Fruit fly (Drosophila melanogaster) whole organism, prepupa: Measurements from ENCODE around the gene CG17732.

Experiments
- CG3032 ChIP-seq: fragments of 200-800 bp; optimal IDR thresholded peaks from 2 replicates; lab custom pipeline; 2019; ENCODE audit warnings: missing biosample characterization, mild to moderate bottlenecking, missing genetic modification characterization, moderate library complexity
- CG4318 ChIP-seq: fragments of 200-800 bp; sonication (Bioruptor generic); optimal IDR thresholded peaks from 3 replicates; lab custom pipeline; 2017; ENCODE audit warnings: missing biosample characterization, mild to moderate bottlenecking, missing genetic modification characterization
- CG6792 ChIP-seq: fragments of 200-800 bp; sonication (Bioruptor generic); optimal IDR thresholded peaks from 3 replicates; lab custom pipeline; 2016; ENCODE audit warnings: missing biosample characterization, missing genetic modification characterization
- CG8119 ChIP-seq: fragments of 200-800 bp; sonication (Bioruptor generic); IDR thresholded peaks from 3 replicates; pipeline ENCODE4 v1.3.6; 2022; ENCODE audit warnings: missing biosample characterization, missing genetic modification characterization
- OdsH ChIP-seq: fragments of 200-800 bp; sonication (Bioruptor generic); optimal IDR thresholded peaks from 3 replicates; lab custom pipeline; 2016; ENCODE audit warnings: missing biosample characterization, missing genetic modification characterization
- Sox102F ChIP-seq: fragments of 200-800 bp; sonication (Bioruptor generic); optimal IDR thresholded peaks from 2 replicates; lab custom pipeline; 2016; ENCODE audit warnings: missing biosample characterization, mild to moderate bottlenecking, missing genetic modification characterization
- Sox15 ChIP-seq: fragments of 200-800 bp; sonication (Bioruptor generic); optimal IDR thresholded peaks from 3 replicates; lab custom pipeline; 2016; ENCODE audit warnings: missing biosample characterization, missing genetic modification characterization
- esn ChIP-seq: fragments of 200-800 bp; sonication (Bioruptor generic); optimal IDR thresholded peaks from 2 replicates; lab custom pipeline; 2016; ENCODE audit warnings: missing biosample characterization, mild to moderate bottlenecking, missing genetic modification characterization, moderate library complexity
- net ChIP-seq: fragments of 200-800 bp; sonication (Bioruptor generic); optimal IDR thresholded peaks from 3 replicates; lab custom pipeline; 2016; ENCODE audit warnings: missing biosample characterization, missing genetic modification characterization
- salr ChIP-seq, 2 experiments: fragments of 200-800 bp; sonication (Bioruptor generic); optimal IDR thresholded peaks; 3 replicates each; lab custom pipeline; 2016 to 2018; ENCODE audit warnings: missing biosample characterization in 2 of 2, missing genetic modification characterization in 2 of 2, mild to moderate bottlenecking in 1 of 2
- vri ChIP-seq: fragments of 200-800 bp; sonication (Bioruptor generic); optimal IDR thresholded peaks from 3 replicates; lab custom pipeline; 2016; ENCODE audit warnings: missing biosample characterization, mild to moderate bottlenecking, missing genetic modification characterization

DNA sequence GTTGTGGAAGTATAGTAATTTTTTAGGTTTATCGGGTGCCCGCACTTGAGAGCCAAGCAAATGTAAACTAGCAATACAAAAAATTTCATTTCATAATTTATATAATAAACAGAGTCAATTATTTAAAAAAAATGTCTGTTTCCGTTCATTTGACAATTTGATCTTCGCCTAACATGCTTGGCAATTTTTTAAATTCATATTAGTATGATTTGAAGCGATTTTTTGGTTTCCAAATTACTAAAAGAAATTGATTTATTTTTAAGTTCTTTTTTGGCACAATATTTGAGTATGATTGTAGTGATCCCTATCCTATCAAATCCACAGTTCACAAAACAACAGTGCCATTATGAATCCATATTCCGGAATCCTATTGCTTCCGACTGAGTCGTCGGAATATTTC lies 29.6 kb upstream of the CG17732 start, which contains the start of gene CG34258:
- no peak for TF ChIP-seq OdsH (GFP tag; lab: Kevin White, UChicago)
- TF ChIP-seq net (GFP tag; lab: Kevin White, UChicago) = no peak
- TF ChIP-seq vri (GFP tag; lab: Kevin White, UChicago) = no peak
- no peak for TF ChIP-seq CG4318 (GFP tag; lab: Kevin White, UChicago)
- TF ChIP-seq CG8119 (GFP tag; lab: Robert Waterston, UW) = no peak
- TF ChIP-seq esn = no peak
- no peak for TF ChIP-seq Sox15 (GFP tag; lab: Kevin White, UChicago)
- no peak for TF ChIP-seq Sox102F (GFP tag; lab: Kevin White, UChicago)
- TF ChIP-seq salr (GFP tag; optimal IDR thresholded peaks at IDR 0.05; lab: Kevin White, UChicago) = no peak
- TF ChIP-seq CG3032 = no peak
- TF ChIP-seq CG6792 (GFP tag; lab: Kevin White, UChicago) = no peak
